Fruit fly (Drosophila melanogaster) whole organism, prepupa: ENCODE measurements around the gene CG8838.

ENCODE experiments used
- Blimp-1 ChIP-seq: fragments of 200-800 bp; sonication (Bioruptor generic); optimal IDR thresholded peaks from 3 replicates; lab custom pipeline; 2017; ENCODE audit warnings: missing biosample characterization, missing genetic modification characterization, mild to moderate bottlenecking, moderate library complexity, missing genetic modification reagents
- CG10631 ChIP-seq: fragments of 200-800 bp; sonication (Bioruptor generic); optimal IDR thresholded peaks from 2 replicates; lab custom pipeline; 2016; ENCODE audit warnings: missing biosample characterization, missing genetic modification characterization
- CG10669 ChIP-seq: fragments of 200-800 bp; sonication (Bioruptor generic); optimal IDR thresholded peaks from 3 replicates; lab custom pipeline; 2018; ENCODE audit warnings: missing biosample characterization, mild to moderate bottlenecking, missing genetic modification characterization, moderate library complexity
- CG11294 ChIP-seq: fragments of 200-800 bp; sonication (Bioruptor generic); IDR thresholded peaks from 2 replicates; pipeline ENCODE4 v1.3.6; 2022; ENCODE audit warnings: missing biosample characterization, missing genetic modification characterization
- CG11902 ChIP-seq: fragments of 200-800 bp; sonication (Bioruptor generic); optimal IDR thresholded peaks from 3 replicates; lab custom pipeline; 2016; ENCODE audit warnings: missing biosample characterization, missing genetic modification characterization
- CG15336 ChIP-seq: fragments of 200-800 bp; sonication (Bioruptor generic); IDR thresholded peaks from 2 replicates; pipeline ENCODE4 v1.3.6; 2022; ENCODE audit warnings: missing biosample characterization, missing genetic modification characterization
- CG1621 ChIP-seq: fragments of 200-800 bp; sonication (Bioruptor generic); optimal IDR thresholded peaks from 3 replicates; lab custom pipeline; 2018; ENCODE audit warnings: missing biosample characterization, mild to moderate bottlenecking, missing genetic modification characterization
- CG16779 ChIP-seq: fragments of 200-800 bp; sonication (Bioruptor generic); optimal IDR thresholded peaks from 3 replicates; lab custom pipeline; 2017; ENCODE audit warnings: missing biosample characterization, mild to moderate bottlenecking, missing genetic modification characterization
- CG3032 ChIP-seq: fragments of 200-800 bp; optimal IDR thresholded peaks from 2 replicates; lab custom pipeline; 2019; ENCODE audit warnings: missing biosample characterization, mild to moderate bottlenecking, missing genetic modification characterization, moderate library complexity
- CG34406 ChIP-seq: fragments of 200-800 bp; sonication (Bioruptor generic); optimal IDR thresholded peaks from 3 replicates; lab custom pipeline; 2016; ENCODE audit warnings: missing biosample characterization, missing genetic modification characterization
- CG3919 ChIP-seq: fragments of 200-800 bp; sonication (Bioruptor generic); optimal IDR thresholded peaks from 3 replicates; lab custom pipeline; 2016; ENCODE audit warnings: missing biosample characterization, missing genetic modification characterization
- CG4318 ChIP-seq: fragments of 200-800 bp; sonication (Bioruptor generic); optimal IDR thresholded peaks from 3 replicates; lab custom pipeline; 2017; ENCODE audit warnings: missing biosample characterization, mild to moderate bottlenecking, missing genetic modification characterization
- CG6163 ChIP-seq: fragments of 200-800 bp; sonication (Bioruptor generic); IDR thresholded peaks from 3 replicates; pipeline ENCODE4 v1.3.6; 2022; ENCODE audit warnings: missing biosample characterization, missing genetic modification characterization
- CG6276 ChIP-seq: fragments of 200-800 bp; sonication (Bioruptor generic); optimal IDR thresholded peaks from 2 replicates; lab custom pipeline; 2017; ENCODE audit warnings: missing biosample characterization, mild to moderate bottlenecking, missing genetic modification characterization
- CG6792 ChIP-seq: fragments of 200-800 bp; sonication (Bioruptor generic); optimal IDR thresholded peaks from 3 replicates; lab custom pipeline; 2016; ENCODE audit warnings: missing biosample characterization, missing genetic modification characterization
- CG6808 ChIP-seq: fragments of 200-800 bp; sonication (Bioruptor generic); optimal IDR thresholded peaks from 3 replicates; lab custom pipeline; 2017; ENCODE audit warnings: missing biosample characterization, missing genetic modification characterization, mild to moderate bottlenecking, moderate library complexity, missing genetic modification reagents
- CG6854 ChIP-seq: fragments of 200-800 bp; sonication (Bioruptor generic); optimal IDR thresholded peaks from 2 replicates; lab custom pipeline; 2017; ENCODE audit warnings: missing biosample characterization, mild to moderate bottlenecking, missing genetic modification characterization
- CG8119 ChIP-seq: fragments of 200-800 bp; sonication (Bioruptor generic); IDR thresholded peaks from 3 replicates; pipeline ENCODE4 v1.3.6; 2022; ENCODE audit warnings: missing biosample characterization, missing genetic modification characterization
- Eip75B ChIP-seq: fragments of 200-800 bp; sonication (Bioruptor generic); optimal IDR thresholded peaks from 3 replicates; lab custom pipeline; 2016; ENCODE audit warnings: missing biosample characterization, missing genetic modification characterization
- Eip78C ChIP-seq: fragments of 200-800 bp; sonication (Bioruptor generic); peaks from one replicate; lab custom pipeline; 2016; ENCODE audit warnings: missing biosample characterization, missing genetic modification characterization
- Eip93F ChIP-seq: fragments of 200-800 bp; sonication (Bioruptor generic); optimal IDR thresholded peaks from 2 replicates; lab custom pipeline; 2016; ENCODE audit warnings: missing biosample characterization, mild to moderate bottlenecking, missing genetic modification characterization
- Ets21C ChIP-seq: fragments of 200-800 bp; sonication (Bioruptor generic); optimal IDR thresholded peaks from 3 replicates; lab custom pipeline; 2016; ENCODE audit warnings: missing biosample characterization, missing genetic modification characterization
- Gug ChIP-seq: fragments of 200-800 bp; sonication (Bioruptor generic); IDR thresholded peaks from 2 replicates; pipeline ENCODE4 v1.3.6; 2022; ENCODE audit warnings: missing biosample characterization, missing genetic modification characterization
- Hr38 ChIP-seq: sonication (Bioruptor generic); optimal IDR thresholded peaks from 2 replicates; lab custom pipeline; 2016; ENCODE audit warnings: missing biosample characterization, missing genetic modification characterization
- Hr39 ChIP-seq: fragments of 200-800 bp; sonication (Bioruptor generic); optimal IDR thresholded peaks from 2 replicates; lab custom pipeline; 2016; ENCODE audit warnings: missing biosample characterization, missing genetic modification characterization
- Hr4 ChIP-seq: fragments of 200-800 bp; sonication (Bioruptor generic); optimal IDR thresholded peaks from 3 replicates; lab custom pipeline; 2016; ENCODE audit warnings: missing biosample characterization, missing genetic modification characterization
- Lpt ChIP-seq: fragments of 200-800 bp; sonication (Bioruptor generic); optimal IDR thresholded peaks from 3 replicates; lab custom pipeline; 2016; ENCODE audit warnings: missing biosample characterization, missing genetic modification characterization
- Met ChIP-seq: fragments of 200-800 bp; sonication (Bioruptor generic); optimal IDR thresholded peaks from 3 replicates; lab custom pipeline; 2016; ENCODE audit warnings: missing biosample characterization, missing genetic modification characterization
- OdsH ChIP-seq: fragments of 200-800 bp; sonication (Bioruptor generic); optimal IDR thresholded peaks from 3 replicates; lab custom pipeline; 2016; ENCODE audit warnings: missing biosample characterization, missing genetic modification characterization
- Sox15 ChIP-seq: fragments of 200-800 bp; sonication (Bioruptor generic); optimal IDR thresholded peaks from 3 replicates; lab custom pipeline; 2016; ENCODE audit warnings: missing biosample characterization, missing genetic modification characterization
- achi ChIP-seq: fragments of 200-800 bp; sonication (Bioruptor generic); optimal IDR thresholded peaks from 3 replicates; lab custom pipeline; 2016; ENCODE audit warnings: missing biosample characterization, missing genetic modification characterization
- cyc ChIP-seq: fragments of 200-800 bp; sonication (Bioruptor generic); optimal IDR thresholded peaks from 3 replicates; lab custom pipeline; 2016; ENCODE audit warnings: missing biosample characterization, missing genetic modification characterization
- dac ChIP-seq: fragments of 200-800 bp; sonication (Bioruptor generic); optimal IDR thresholded peaks from 2 replicates; lab custom pipeline; 2017; ENCODE audit warnings: missing biosample characterization, mild to moderate bottlenecking, missing genetic modification characterization
- dsx ChIP-seq: fragments of 200-800 bp; optimal IDR thresholded peaks from 3 replicates; lab custom pipeline; 2019; ENCODE audit warnings: missing biosample characterization, mild to moderate bottlenecking, missing genetic modification characterization, moderate library complexity; ENCODE audit not compliant: poor library complexity, severe bottlenecking
- eg ChIP-seq: fragments of 200-800 bp; sonication (Bioruptor generic); IDR thresholded peaks from 3 replicates; pipeline ENCODE4 v1.3.6; 2022; ENCODE audit warnings: missing biosample characterization, missing genetic modification characterization
- esn ChIP-seq: fragments of 200-800 bp; sonication (Bioruptor generic); optimal IDR thresholded peaks from 2 replicates; lab custom pipeline; 2016; ENCODE audit warnings: missing biosample characterization, mild to moderate bottlenecking, missing genetic modification characterization, moderate library complexity
- fd59A ChIP-seq: fragments of 200-800 bp; sonication (Bioruptor generic); optimal IDR thresholded peaks from 2 replicates; lab custom pipeline; 2017; ENCODE audit warnings: missing biosample characterization, mild to moderate bottlenecking, missing genetic modification characterization, missing genetic modification reagents
- fd85E ChIP-seq: fragments of 200-800 bp; sonication (Bioruptor generic); optimal IDR thresholded peaks from 3 replicates; lab custom pipeline; 2016; ENCODE audit warnings: missing biosample characterization, missing genetic modification characterization
- fkh ChIP-seq: fragments of 200-800 bp; sonication (Bioruptor generic); optimal IDR thresholded peaks from 3 replicates; lab custom pipeline; 2017; ENCODE audit warnings: missing biosample characterization, mild to moderate bottlenecking, missing genetic modification characterization, moderate library complexity
- lz ChIP-seq: fragments of 200-800 bp; sonication (Bioruptor generic); optimal IDR thresholded peaks from 3 replicates; lab custom pipeline; 2016; ENCODE audit warnings: missing biosample characterization, missing genetic modification characterization
- net ChIP-seq: fragments of 200-800 bp; sonication (Bioruptor generic); optimal IDR thresholded peaks from 3 replicates; lab custom pipeline; 2016; ENCODE audit warnings: missing biosample characterization, missing genetic modification characterization
- pdm3 ChIP-seq: fragments of 200-800 bp; sonication (Bioruptor generic); optimal IDR thresholded peaks from 3 replicates; lab custom pipeline; 2016; ENCODE audit warnings: missing biosample characterization, missing genetic modification characterization
- salr ChIP-seq, 2 experiments: fragments of 200-800 bp; sonication (Bioruptor generic); optimal IDR thresholded peaks; 3 replicates each; lab custom pipeline; 2016 to 2018; ENCODE audit warnings: missing biosample characterization in 2 of 2, missing genetic modification characterization in 2 of 2, mild to moderate bottlenecking in 1 of 2
- spab ChIP-seq: fragments of 200-800 bp; sonication (Bioruptor generic); optimal IDR thresholded peaks from 2 replicates; lab custom pipeline; 2017; ENCODE audit warnings: missing biosample characterization, mild to moderate bottlenecking, missing genetic modification characterization, missing genetic modification reagents
- svp ChIP-seq: fragments of 200-800 bp; sonication (Bioruptor generic); peaks from one replicate; lab custom pipeline; 2016; ENCODE audit warnings: missing biosample characterization, missing genetic modification characterization
- topi ChIP-seq: fragments of 200-800 bp; sonication (Bioruptor generic); optimal IDR thresholded peaks from 3 replicates; lab custom pipeline; 2016; ENCODE audit warnings: missing biosample characterization, missing genetic modification characterization
- vri ChIP-seq: fragments of 200-800 bp; sonication (Bioruptor generic); optimal IDR thresholded peaks from 3 replicates; lab custom pipeline; 2016; ENCODE audit warnings: missing biosample characterization, mild to moderate bottlenecking, missing genetic modification characterization

CG8838 gene

DNA sequence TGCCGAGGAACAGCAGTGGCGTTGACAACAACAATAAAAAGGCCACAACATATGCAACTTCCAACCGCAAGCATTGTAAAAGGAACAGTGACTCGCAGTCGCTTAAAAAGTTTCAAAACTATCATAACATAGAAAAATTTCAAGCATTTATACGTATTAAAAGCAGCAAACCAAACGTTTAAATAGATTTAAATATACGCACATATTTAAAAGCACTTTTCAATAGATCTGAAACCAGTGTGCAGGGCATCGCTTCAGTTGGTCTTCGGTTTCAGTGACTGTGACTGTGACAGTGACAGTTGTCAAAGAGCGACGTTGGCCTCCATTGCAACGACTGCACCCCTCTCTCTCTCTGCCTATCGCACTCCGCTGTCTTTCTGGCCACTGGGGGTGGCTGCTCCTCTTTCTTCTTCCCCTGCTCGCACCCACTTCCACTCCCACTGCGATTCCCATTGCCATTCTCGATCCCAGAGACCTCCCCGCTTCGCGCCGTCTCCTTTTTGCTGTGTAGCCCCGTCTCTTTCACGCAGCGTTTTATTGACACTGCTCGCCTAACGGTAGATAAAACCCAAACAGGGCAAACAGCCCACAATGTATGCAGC is 9.2 kb upstream of the CG8838 start (continued):
- peak; percentile 92 for TF ChIP-seq net
- peak; percentile 87 for TF ChIP-seq Sox15 (GFP tag; lab: Kevin White, UChicago)
- TF ChIP-seq CG11902 (GFP tag; lab: Kevin White, UChicago): peak; percentile 91
- TF ChIP-seq esn (GFP tag; lab: Kevin White, UChicago): peak; percentile 95
- TF ChIP-seq CG6854 (GFP tag; lab: Kevin White, UChicago): peak; percentile 77
- TF ChIP-seq CG4318 (GFP tag; lab: Kevin White, UChicago): peak; percentile 85
- TF ChIP-seq CG8119 (GFP tag; lab: Robert Waterston, UW): peak; percentile 96
- TF ChIP-seq Ets21C (GFP tag; lab: Kevin White, UChicago): peak; percentile 92
- TF ChIP-seq Gug (GFP tag; lab: Robert Waterston, UW): peak; percentile 97
- TF ChIP-seq salr (GFP tag; optimal IDR thresholded peaks at IDR 0.05; lab: Kevin White, UChicago): peak; percentile 86 to 91
- TF ChIP-seq CG3032 (tag; lab: Kevin White, UChicago): peak; percentile 91
- peak; percentile 89 for TF ChIP-seq vri (GFP tag; lab: Kevin White, UChicago)
- peak; percentile 83 for TF ChIP-seq Met (GFP tag; lab: Kevin White, UChicago)
- peak; percentile 72 for TF ChIP-seq CG16779 (tag; lab: Kevin White, UChicago)
- TF ChIP-seq dsx (GFP tag; lab: Kevin White, UChicago): peak; percentile 89
- peak; percentile 90 for TF ChIP-seq dac (GFP tag; lab: Kevin White, UChicago)
- TF ChIP-seq CG15336: peak; percentile 93
- peak; percentile 69 for TF ChIP-seq Blimp-1 (GFP tag; lab: Kevin White, UChicago)
- peak; percentile 97 for TF ChIP-seq svp (GFP tag; lab: Kevin White, UChicago)
- peak; percentile 93 for TF ChIP-seq CG1621 (tag; lab: Kevin White, UChicago)
- peak; percentile 93 for TF ChIP-seq CG3919
- TF ChIP-seq topi (GFP tag; lab: Kevin White, UChicago): peak; percentile 90
- peak; percentile 91 for TF ChIP-seq lz (GFP tag; lab: Kevin White, UChicago)
- TF ChIP-seq pdm3 (GFP tag; lab: Kevin White, UChicago): peak; percentile 97
- TF ChIP-seq fkh (GFP tag; lab: Kevin White, UChicago): peak; percentile 37
- peak; percentile 93 for TF ChIP-seq CG34406 (GFP tag; lab: Kevin White, UChicago)
- TF ChIP-seq fd59A: peak; percentile 89
- TF ChIP-seq CG6792 (GFP tag; lab: Kevin White, UChicago): peak; percentile 95
- TF ChIP-seq Eip78C (GFP tag; lab: Kevin White, UChicago): peak; percentile 98
- no peak for TF ChIP-seq Eip93F (GFP tag; lab: Kevin White, UChicago)
- TF ChIP-seq CG10631: peak; percentile 94
- TF ChIP-seq Hr4 (GFP tag; lab: Kevin White, UChicago): peak; percentile 94
- peak; percentile 80 for TF ChIP-seq cyc (GFP tag; lab: Kevin White, UChicago)
- peak; percentile 88 for TF ChIP-seq CG6808 (GFP tag; lab: Kevin White, UChicago)
- peak; percentile 92 for TF ChIP-seq Eip75B (GFP tag; lab: Kevin White, UChicago)
- peak; percentile 96 for TF ChIP-seq CG11294
- peak; percentile 99 for TF ChIP-seq eg (GFP tag; lab: Robert Waterston, UW)

DNA sequence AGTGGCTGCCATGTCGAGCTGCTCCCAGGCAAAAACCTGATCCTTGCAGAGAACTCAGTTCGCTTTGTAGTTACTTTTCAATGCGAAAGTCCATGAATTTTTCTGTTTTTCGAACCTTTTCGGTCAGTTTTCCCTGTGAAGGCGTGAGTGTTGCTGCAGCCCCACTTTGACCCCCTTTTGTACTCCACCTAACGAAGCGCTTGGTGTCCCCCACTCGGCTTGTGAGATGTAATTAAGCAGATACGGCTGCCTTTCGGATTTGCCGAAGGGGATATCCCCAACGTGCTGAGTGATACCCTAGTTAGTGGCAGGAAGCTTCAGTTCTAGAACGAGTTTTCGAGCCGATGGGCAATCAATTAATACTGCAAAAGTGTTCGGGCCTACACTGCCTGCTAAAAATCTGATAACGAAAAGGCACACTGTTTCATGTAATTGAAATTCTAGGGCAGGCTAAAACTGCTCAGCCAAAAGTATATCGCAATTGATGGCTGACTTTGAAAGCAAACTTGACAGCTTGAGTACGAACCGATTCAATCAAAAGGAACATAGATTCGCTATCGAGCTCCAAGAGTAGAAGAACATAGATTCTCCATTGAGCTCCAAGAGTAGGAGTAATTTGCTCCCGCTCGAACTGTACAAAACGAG is 5.7 kb upstream of the CG8838 start:
- TF ChIP-seq Lpt (GFP tag; lab: Kevin White, UChicago) (no peak), OdsH (GFP tag; lab: Kevin White, UChicago) (peak; percentile 32), pdm3 (GFP tag; lab: Kevin White, UChicago) (peak; percentile 36), CG6163 (GFP tag; lab: Robert Waterston, UW) (peak; percentile 45; the same call in 2 of the 3 replicates), achi (GFP tag; lab: Kevin White, UChicago) (peak; percentile 30), CG4318 (GFP tag; lab: Kevin White, UChicago) (no peak), CG6808 (GFP tag; lab: Kevin White, UChicago) (peak; percentile 66), CG10669 (peak; percentile 62), fd85E (GFP tag; lab: Kevin White, UChicago) (no peak), CG6854 (GFP tag; lab: Kevin White, UChicago) (no peak), fd59A (peak; percentile 63), Hr38 (GFP tag; lab: Kevin White, UChicago) (no peak), spab (GFP tag; lab: Kevin White, UChicago) (peak; percentile 52), salr (GFP tag; optimal IDR thresholded peaks at IDR 0.05; lab: Kevin White, UChicago) (no peak), Hr39 (GFP tag; lab: Kevin White, UChicago) (peak; percentile 25), esn (GFP tag; lab: Kevin White, UChicago) (peak; percentile 19), dsx (GFP tag; lab: Kevin White, UChicago) (peak; percentile 80), Blimp-1 (GFP tag; lab: Kevin White, UChicago) (no peak), CG16779 (tag; lab: Kevin White, UChicago) (no peak), Eip78C (GFP tag; lab: Kevin White, UChicago) (peak; percentile 91), CG8119 (GFP tag; lab: Robert Waterston, UW) (0 out of 3 replicates have a peak, but pooled peaks have one; percentile 33), CG6276 (GFP tag; lab: Kevin White, UChicago) (no peak), net (peak; percentile 26), CG6792 (GFP tag; lab: Kevin White, UChicago) (peak; percentile 36)
